Fruit fly (Drosophila melanogaster) whole organism, embryonic: Measurements from ENCODE around the gene dbo.
A peak's percentile ranks its signal among the peaks of the same experiment; 100 is the strongest.

Source experiments
- C15 ChIP-seq: fragments of 200-800 bp; sonication (Bioruptor generic); IDR thresholded peaks from 3 replicates; pipeline ENCODE4 v1.3.6; 2022; ENCODE audit warnings: missing biosample characterization, missing genetic modification characterization
- CG11456 ChIP-seq: fragments of 200-800 bp; sonication (Bioruptor generic); IDR thresholded peaks from 3 replicates; pipeline ENCODE4 v1.3.6; 2022; ENCODE audit warnings: missing biosample characterization, missing genetic modification characterization
- CG13287 ChIP-seq: fragments of 200-800 bp; sonication (Bioruptor generic); IDR thresholded peaks from 2 replicates; pipeline ENCODE4 v1.3.6; 2022; ENCODE audit warnings: missing biosample characterization, missing genetic modification characterization; ENCODE audit not compliant: partially characterized antibody
- CG14014 ChIP-seq: fragments of 200-800 bp; sonication (Bioruptor generic); IDR thresholded peaks from 2 replicates; pipeline ENCODE4 v1.3.6; 2022; ENCODE audit warnings: missing biosample characterization, missing genetic modification characterization
- CG15601 ChIP-seq: fragments of 200-800 bp; sonication (Bioruptor generic); optimal IDR thresholded peaks from 3 replicates; lab custom pipeline; 2019; ENCODE audit warnings: missing biosample characterization, mild to moderate bottlenecking, missing genetic modification characterization, moderate library complexity
- CG17186 ChIP-seq: fragments of 200-800 bp; sonication (Bioruptor generic); optimal IDR thresholded peaks from 3 replicates; lab custom pipeline; 2017; ENCODE audit warnings: missing biosample characterization, missing genetic modification reagents, missing genetic modification characterization
- CG17802 ChIP-seq: fragments of 200-800 bp; sonication (Bioruptor generic); optimal IDR thresholded peaks from 2 replicates; lab custom pipeline; 2018; ENCODE audit warnings: missing biosample characterization, mild to moderate bottlenecking, missing genetic modification characterization, moderate library complexity
- CG2120 ChIP-seq: fragments of 200-800 bp; sonication (Bioruptor generic); optimal IDR thresholded peaks from 3 replicates; lab custom pipeline; 2016; ENCODE audit warnings: missing biosample characterization, missing genetic modification characterization
- CG2129 ChIP-seq: fragments of 200-800 bp; sonication (Bioruptor generic); IDR thresholded peaks from 2 replicates; pipeline ENCODE4 v1.3.6; 2022; ENCODE audit warnings: missing biosample characterization, missing genetic modification characterization; ENCODE audit not compliant: partially characterized antibody
- CG31388 ChIP-seq: fragments of 200-800 bp; sonication (Bioruptor generic); optimal IDR thresholded peaks from 2 replicates; lab custom pipeline; 2016; ENCODE audit warnings: missing biosample characterization, missing genetic modification characterization
- CG42726 ChIP-seq: fragments of 200-800 bp; sonication (Bioruptor generic); IDR thresholded peaks from 2 replicates; pipeline ENCODE4 v1.3.6; 2022; ENCODE audit warnings: missing biosample characterization, missing genetic modification characterization; ENCODE audit not compliant: partially characterized antibody
- CG4328 ChIP-seq: fragments of 200-800 bp; sonication (Bioruptor generic); optimal IDR thresholded peaks from 3 replicates; lab custom pipeline; 2017; ENCODE audit warnings: missing biosample characterization, missing genetic modification reagents, missing genetic modification characterization
- CG6272 ChIP-seq: fragments of 200-800 bp; sonication (Bioruptor generic); IDR thresholded peaks from 2 replicates; pipeline ENCODE4 v1.3.6; 2022; ENCODE audit warnings: missing biosample characterization, missing genetic modification characterization
- CG6791 ChIP-seq: fragments of 200-800 bp; sonication (Bioruptor generic); IDR thresholded peaks from 3 replicates; pipeline ENCODE4 v1.3.6; 2022; ENCODE audit warnings: missing biosample characterization, missing genetic modification characterization; ENCODE audit not compliant: partially characterized antibody
- CG7963 ChIP-seq: fragments of 200-800 bp; sonication (Bioruptor generic); IDR thresholded peaks from 3 replicates; pipeline ENCODE4 v1.3.6; 2022; ENCODE audit warnings: missing biosample characterization, missing genetic modification characterization; ENCODE audit not compliant: partially characterized antibody
- CG8290 ChIP-seq, 3 experiments: fragments of 200-800 bp; sonication (Bioruptor generic); optimal IDR thresholded peaks; 2 replicates each; lab custom pipeline; 2016 to 2019; ENCODE audit warnings: missing biosample characterization in 3 of 3, missing genetic modification characterization in 3 of 3, mild to moderate bottlenecking in 2 of 3, moderate library complexity in 1 of 3
- CG8478 ChIP-seq: fragments of >200 bp; optimal IDR thresholded peaks from 2 replicates; lab custom pipeline; 2018
- CTCF ChIP-seq: fragments of 200-800 bp; sonication (Bioruptor generic); optimal IDR thresholded peaks from 2 replicates; lab custom pipeline; 2017; ENCODE audit warnings: missing biosample characterization, mild to moderate bottlenecking, missing genetic modification characterization, moderate library complexity
- Elba2 ChIP-seq: fragments of 200-800 bp; sonication (Bioruptor generic); optimal IDR thresholded peaks from 3 replicates; lab custom pipeline; 2016; ENCODE audit warnings: missing biosample characterization, missing genetic modification characterization
- Ets65A ChIP-seq: fragments of 200-800 bp; sonication (Bioruptor generic); peaks from one replicate; lab custom pipeline; 2016; ENCODE audit warnings: missing biosample characterization, missing genetic modification characterization
- Fer3 ChIP-seq: fragments of 200-800 bp; sonication (Bioruptor generic); optimal IDR thresholded peaks from 2 replicates; lab custom pipeline; 2018; ENCODE audit warnings: missing biosample characterization, mild to moderate bottlenecking, missing genetic modification characterization, moderate library complexity
- Gsc ChIP-seq: fragments of 200-800 bp; sonication (Bioruptor generic); IDR thresholded peaks from 2 replicates; pipeline ENCODE4 v1.3.6; 2022; ENCODE audit warnings: missing biosample characterization, missing genetic modification characterization
- Jarid2 ChIP-seq: fragments of 200-800 bp; sonication (Bioruptor generic); optimal IDR thresholded peaks from 3 replicates; lab custom pipeline; 2017; ENCODE audit warnings: mild to moderate bottlenecking, missing biosample characterization, missing genetic modification reagents, missing genetic modification characterization
- Med ChIP-seq: fragments of 200-800 bp; sonication (Bioruptor generic); peaks from one replicate; lab custom pipeline; 2016; ENCODE audit warnings: missing biosample characterization, missing genetic modification characterization, mild to moderate bottlenecking, inconsistent platforms, moderate library complexity
- Meics ChIP-seq: fragments of 200-800 bp; sonication (Bioruptor generic); optimal IDR thresholded peaks from 2 replicates; lab custom pipeline; 2017; ENCODE audit warnings: missing biosample characterization, mild to moderate bottlenecking, missing genetic modification characterization
- NC2α ChIP-seq: fragments of 200-800 bp; sonication (Bioruptor generic); optimal IDR thresholded peaks from 2 replicates; lab custom pipeline; 2016; ENCODE audit warnings: missing biosample characterization, missing genetic modification characterization
- Opbp ChIP-seq: fragments of 200-800 bp; sonication (Bioruptor generic); IDR thresholded peaks from 3 replicates; pipeline ENCODE4 v1.3.6; 2022; ENCODE audit warnings: missing biosample characterization, missing genetic modification characterization; ENCODE audit not compliant: partially characterized antibody
- PHDP ChIP-seq: fragments of 200-800 bp; sonication (Bioruptor generic); optimal IDR thresholded peaks from 3 replicates; lab custom pipeline; 2018; ENCODE audit warnings: missing biosample characterization, mild to moderate bottlenecking, missing genetic modification characterization, moderate library complexity
- Poxn ChIP-seq: fragments of 200-800 bp; sonication (Bioruptor generic); IDR thresholded peaks from 2 replicates; pipeline ENCODE4 v1.3.6; 2022; ENCODE audit warnings: missing biosample characterization, missing genetic modification characterization
- Sox100B ChIP-seq: fragments of 200-800 bp; sonication (Bioruptor generic); optimal IDR thresholded peaks from 3 replicates; lab custom pipeline; 2018; ENCODE audit warnings: missing biosample characterization, mild to moderate bottlenecking, missing genetic modification characterization
- ato ChIP-seq: fragments of 200-800 bp; sonication (Bioruptor generic); IDR thresholded peaks from 2 replicates; pipeline ENCODE4 v1.3.6; 2022; ENCODE audit warnings: missing biosample characterization, missing genetic modification characterization; ENCODE audit not compliant: partially characterized antibody
- bowl ChIP-seq: fragments of 200-800 bp; sonication (Bioruptor generic); IDR thresholded peaks from 2 replicates; pipeline ENCODE4 v1.3.6; 2022; ENCODE audit warnings: missing biosample characterization, missing genetic modification characterization
- cg ChIP-seq: fragments of 200-800 bp; sonication (Bioruptor generic); optimal IDR thresholded peaks from 3 replicates; lab custom pipeline; 2019; ENCODE audit warnings: missing biosample characterization, mild to moderate bottlenecking, missing genetic modification characterization, moderate library complexity
- dati ChIP-seq: fragments of 200-800 bp; sonication (Bioruptor generic); IDR thresholded peaks from 2 replicates; pipeline ENCODE4 v1.3.6; 2022; ENCODE audit warnings: missing biosample characterization, missing genetic modification characterization
- dpn ChIP-seq, 2 experiments: fragments of 200-800 bp; sonication (Bioruptor generic); optimal IDR thresholded peaks; 3 replicates each; lab custom pipeline; 2016; ENCODE audit warnings: missing biosample characterization in 2 of 2, missing genetic modification characterization in 2 of 2
- fd102C ChIP-seq: fragments of 200-800 bp; sonication (Bioruptor generic); optimal IDR thresholded peaks from 2 replicates; lab custom pipeline; 2018; ENCODE audit warnings: missing biosample characterization, mild to moderate bottlenecking, missing genetic modification characterization, moderate library complexity
- fd64A ChIP-seq: fragments of 200-800 bp; sonication (Bioruptor generic); optimal IDR thresholded peaks from 3 replicates; lab custom pipeline; 2018; ENCODE audit warnings: missing biosample characterization, mild to moderate bottlenecking, missing genetic modification characterization
- grn ChIP-seq: fragments of 200-800 bp; sonication (Bioruptor generic); optimal IDR thresholded peaks from 3 replicates; lab custom pipeline; 2017; ENCODE audit warnings: missing biosample characterization, missing genetic modification characterization
- her ChIP-seq: fragments of 200-800 bp; sonication (Bioruptor generic); optimal IDR thresholded peaks from 2 replicates; lab custom pipeline; 2016; ENCODE audit warnings: missing biosample characterization, missing genetic modification characterization
- insv ChIP-seq, 2 experiments: fragments of 200-800 bp; sonication (Bioruptor generic); optimal IDR thresholded peaks; 3 replicates each; lab custom pipeline; 2016 to 2018; ENCODE audit warnings: missing biosample characterization in 2 of 2, missing genetic modification characterization in 2 of 2
- inv ChIP-seq: fragments of 200-800 bp; sonication (Bioruptor generic); IDR thresholded peaks from 2 replicates; pipeline ENCODE4 v1.3.6; 2022; ENCODE audit warnings: missing biosample characterization, missing genetic modification characterization; ENCODE audit not compliant: partially characterized antibody
- jing ChIP-seq: fragments of 200-800 bp; sonication (Bioruptor generic); optimal IDR thresholded peaks from 2 replicates; lab custom pipeline; 2018; ENCODE audit warnings: missing biosample characterization, mild to moderate bottlenecking, missing genetic modification characterization
- nerfin-2 ChIP-seq: fragments of 200-800 bp; sonication (Bioruptor generic); IDR thresholded peaks from 2 replicates; pipeline ENCODE4 v1.3.6; 2022; ENCODE audit warnings: missing biosample characterization, missing genetic modification characterization; ENCODE audit not compliant: partially characterized antibody
- pzg ChIP-seq: fragments of 200-800 bp; sonication (Bioruptor generic); optimal IDR thresholded peaks from 3 replicates; lab custom pipeline; 2018; ENCODE audit warnings: missing biosample characterization, mild to moderate bottlenecking, missing genetic modification characterization, moderate library complexity
- sna ChIP-seq: fragments of 200-800 bp; sonication (Bioruptor generic); IDR thresholded peaks from 2 replicates; pipeline ENCODE4 v1.3.6; 2022; ENCODE audit warnings: missing biosample characterization, missing genetic modification characterization; ENCODE audit not compliant: partially characterized antibody
- sqz ChIP-seq: fragments of 200-800 bp; sonication (Bioruptor generic); optimal IDR thresholded peaks from 3 replicates; lab custom pipeline; 2018; ENCODE audit warnings: missing biosample characterization, mild to moderate bottlenecking, missing genetic modification characterization
- sr ChIP-seq: fragments of 200-800 bp; sonication (Bioruptor generic); IDR thresholded peaks from 3 replicates; pipeline ENCODE4 v1.3.6; 2022; ENCODE audit warnings: missing biosample characterization, missing genetic modification characterization
- tna ChIP-seq: fragments of 200-800 bp; sonication (Bioruptor generic); IDR thresholded peaks from 2 replicates; pipeline ENCODE4 v1.3.6; 2022; ENCODE audit warnings: missing biosample characterization, missing genetic modification characterization; ENCODE audit not compliant: partially characterized antibody
- vvl ChIP-seq: fragments of 200-800 bp; sonication (Bioruptor generic); IDR thresholded peaks from 2 replicates; pipeline ENCODE4 v1.3.6; 2022; ENCODE audit warnings: missing biosample characterization, missing genetic modification characterization
- zfh1 ChIP-seq: fragments of 200-800 bp; sonication (Bioruptor generic); IDR thresholded peaks from 3 replicates; pipeline ENCODE4 v1.3.6; 2022; ENCODE audit warnings: missing biosample characterization, missing genetic modification characterization

Gene dbo

dm6 chr3L:15815353-15816142 lies 11.1 kb upstream of the dbo start (continued):
- TF ChIP-seq CG4328 (GFP tag; lab: Kevin White, UChicago) (peak; percentile 65), C15 (GFP tag; lab: Robert Waterston, UW) (no peak), CG15601 (tag; lab: Kevin White, UChicago) (peak; percentile 51), pzg (no peak), zfh1 (GFP tag; lab: Robert Waterston, UW) (0 out of 3 replicates have a peak, but pooled peaks have one; percentile 39), Sox100B (GFP tag; lab: Kevin White, UChicago) (peak; percentile 75), CG31388 (GFP tag; lab: Kevin White, UChicago) (peak; percentile 4), CG17802 (tag; lab: Kevin White, UChicago) (no peak), dpn (GFP tag; optimal IDR thresholded peaks at IDR 0.05; lab: Kevin White, UChicago) (peak; percentile 50 to 66), NC2α (GFP tag; lab: Kevin White, UChicago) (no peak), PHDP (peak; percentile 81), sr (GFP tag; lab: Robert Waterston, UW) (no peak), CTCF (GFP tag; lab: Kevin White, UChicago) (peak; percentile 21), sqz (GFP tag; lab: Kevin White, UChicago) (no peak), Jarid2 (no peak), CG13287 (no peak), her (no peak), CG8478 (no peak), fd64A (GFP tag; lab: Kevin White, UChicago) (no peak), bowl (GFP tag; lab: Robert Waterston, UW) (no peak), Elba2 (no peak), Fer3 (tag; lab: Kevin White, UChicago) (peak; percentile 61), Meics (GFP tag; lab: Kevin White, UChicago) (peak; percentile 80), CG2120 (GFP tag; lab: Kevin White, UChicago) (peak; percentile 88), CG17186 (GFP tag; lab: Kevin White, UChicago) (no peak), CG6272 (no peak), nerfin-2 (no peak), CG11456 (GFP tag; lab: Robert Waterston, UW) (no peak), jing (GFP tag; lab: Kevin White, UChicago) (peak; percentile 16), Ets65A (GFP tag; lab: Kevin White, UChicago) (no peak), vvl (peak; percentile 69), Gsc (no peak)

dm6 chr3L:15816143-15816487 lies 10.6 kb upstream of the dbo start, which contains the start of gene fwe:
TSS of gene fwe (minus strand) at chr3L:15816410.
- peak; percentile 51 for TF ChIP-seq pzg
- TF ChIP-seq dati, result no peak
- no peak for TF ChIP-seq CG14014
- peak; percentile 31 for TF ChIP-seq grn (GFP tag; lab: Kevin White, UChicago)
- peak; percentile 84; the same call in 2 of the 3 replicates for TF ChIP-seq Opbp (GFP tag; lab: Robert Waterston, UW)
- peak; percentile 43; the same call in 1 of the 2 replicates for TF ChIP-seq CG42726 (GFP tag; lab: Robert Waterston, UW)
- TF ChIP-seq CG6791, result peak; percentile 88; the same call in 2 of the 3 replicates
- no peak for TF ChIP-seq Poxn (GFP tag; lab: Robert Waterston, UW)
- peak; percentile 55 for TF ChIP-seq Med (GFP tag; lab: Kevin White, UChicago)
- TF ChIP-seq tna (GFP tag; lab: Robert Waterston, UW), result peak; percentile 61
- peak; percentile 30; the same call in 1 of the 2 replicates for TF ChIP-seq ato
- peak; percentile 16; the same call in 1 of the 2 replicates for TF ChIP-seq CG2129 (GFP tag; lab: Robert Waterston, UW)
- TF ChIP-seq inv (GFP tag; lab: Robert Waterston, UW), result peak; percentile 71
- TF ChIP-seq fd102C (GFP tag; lab: Kevin White, UChicago), result no peak
- TF ChIP-seq CG7963 (GFP tag; lab: Robert Waterston, UW), result peak; percentile 77
- TF ChIP-seq CG8290 (GFP tag; optimal IDR thresholded peaks at IDR 0.05; lab: Kevin White, UChicago), result no peak
- peak in 1 of 2 experiments; percentile 55 for TF ChIP-seq CG8290 (tag; optimal IDR thresholded peaks at IDR 0.05; lab: Kevin White, UChicago)
- TF ChIP-seq cg, result peak; percentile 46
- peak; percentile 13 for TF ChIP-seq sna (GFP tag; lab: Robert Waterston, UW)
- TF ChIP-seq insv (GFP tag; optimal IDR thresholded peaks at IDR 0.05; lab: Kevin White, UChicago), result peak in 1 of 2 experiments; percentile 66
